Worm (Caenorhabditis elegans): ENCODE results near the gene hlh-14.

DNA sequence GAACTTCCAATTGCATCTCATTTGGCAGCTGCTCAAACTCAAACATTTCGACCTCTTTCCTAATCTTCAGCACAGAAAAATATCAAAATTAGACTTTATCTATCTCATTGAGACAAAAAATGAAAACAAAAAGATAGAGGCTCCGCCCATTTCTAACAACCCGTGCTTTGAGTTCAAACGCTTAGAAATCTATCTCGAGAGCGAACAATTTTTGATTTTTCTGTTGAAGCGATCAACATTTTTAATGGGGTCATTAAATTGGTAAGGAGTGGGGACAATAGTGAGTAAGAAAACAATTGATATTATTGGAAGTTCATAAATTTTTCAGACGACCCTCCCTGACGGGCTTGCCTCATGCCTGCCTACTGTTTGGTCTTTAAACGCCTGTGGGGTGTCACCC is 39.8 kb downstream of the hlh-14 start, which contains the start of the genes C25H3.10 and C25H3.1:
- no peak for TF ChIP-seq dao-5 (tag; optimal IDR thresholded peaks at IDR 0.05)
- no peak for TF ChIP-seq him-1 (tag; optimal IDR thresholded peaks at IDR 0.05)
